Fruit fly (Drosophila melanogaster) S2 (cell line): ENCODE data around the gene CG2059.
A peak's percentile ranks its signal among the peaks of the same experiment; 100 is the strongest.

Experiments used
- CG8478 ChIP-seq: fragments of >200 bp; optimal IDR thresholded peaks from 2 replicates; lab custom pipeline; 2018
- CTCF ChIP-seq, 2 experiments: fragments of >200 bp; optimal IDR thresholded peaks; 2 replicates each; lab custom pipeline; 2018

The CG2059 gene

dm6 chrX:7285995-7286985 lies at the start of gene CG2059:
Gene CG2059 (plus strand): TSS chrX:7286358.
- TF ChIP-seq CG8478 (lab: Kevin White, UChicago) (no peak), CTCF (optimal IDR thresholded peaks at IDR 0.05; lab: Kevin White, UChicago) (peak; percentile 68 to 71)

DNA sequence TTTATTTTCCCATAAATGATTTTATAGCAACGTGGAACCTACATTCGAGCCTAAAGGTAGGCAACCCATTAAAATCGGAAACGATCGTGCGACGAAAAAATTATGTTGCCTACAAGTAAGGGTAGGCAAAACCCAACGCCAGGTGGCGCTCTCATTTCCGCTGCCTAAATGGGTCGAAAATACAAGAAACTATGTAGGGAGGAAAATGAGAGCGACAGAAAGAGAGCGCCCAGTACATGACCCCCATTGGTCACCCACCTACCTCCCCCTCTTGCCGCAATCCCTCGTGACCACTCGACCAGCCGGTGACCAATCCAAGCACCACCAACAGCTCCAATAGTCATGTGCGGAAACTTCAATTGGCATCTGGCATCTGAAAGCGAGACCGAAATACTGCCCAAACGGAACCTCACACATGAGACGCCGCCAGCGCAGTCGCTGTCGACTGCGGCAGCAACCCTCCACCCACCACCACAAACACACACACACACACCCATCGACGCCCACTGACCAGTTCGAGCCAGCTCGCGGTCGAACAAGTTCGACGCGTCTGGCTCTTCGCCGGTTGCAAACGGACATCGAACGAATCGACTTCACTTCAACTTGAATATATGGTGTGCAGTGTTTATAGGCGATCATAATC lies 44.1 kb upstream of the CG2059 start:
- TF ChIP-seq CG8478 (lab: Kevin White, UChicago) (no peak), CTCF (optimal IDR thresholded peaks at IDR 0.05; lab: Kevin White, UChicago) (peak; percentile 97 to 99)

DNA sequence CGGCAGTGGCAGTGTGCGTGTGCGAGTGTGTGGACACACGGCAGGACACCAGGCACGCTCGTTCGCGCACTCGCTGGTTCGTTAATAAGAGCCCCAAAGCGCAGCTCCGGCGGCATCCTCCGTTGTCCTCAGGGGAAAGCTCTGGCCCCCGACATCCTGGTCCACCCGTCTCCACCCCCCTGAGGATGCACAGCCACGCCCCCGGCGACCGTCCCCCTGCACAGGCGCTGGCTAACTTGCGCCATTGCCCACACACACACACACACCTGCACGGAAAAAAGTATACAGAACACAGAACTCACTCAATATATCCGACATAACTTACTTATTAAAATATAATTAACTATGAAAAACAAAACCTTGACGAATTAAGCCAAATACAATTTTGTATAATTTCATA lies 40.1 kb upstream of the CG2059 start:
- TF ChIP-seq CG8478 (lab: Kevin White, UChicago) (no peak), CTCF (optimal IDR thresholded peaks at IDR 0.05; lab: Kevin White, UChicago) (no peak)

- TF ChIP-seq CG8478 (lab: Kevin White, UChicago), result no peak
- no peak for TF ChIP-seq CTCF (optimal IDR thresholded peaks at IDR 0.05; lab: Kevin White, UChicago)
These were observed 33.7 kb upstream of the CG2059 start for dm6 chrX:7252468-7252867.

DNA sequence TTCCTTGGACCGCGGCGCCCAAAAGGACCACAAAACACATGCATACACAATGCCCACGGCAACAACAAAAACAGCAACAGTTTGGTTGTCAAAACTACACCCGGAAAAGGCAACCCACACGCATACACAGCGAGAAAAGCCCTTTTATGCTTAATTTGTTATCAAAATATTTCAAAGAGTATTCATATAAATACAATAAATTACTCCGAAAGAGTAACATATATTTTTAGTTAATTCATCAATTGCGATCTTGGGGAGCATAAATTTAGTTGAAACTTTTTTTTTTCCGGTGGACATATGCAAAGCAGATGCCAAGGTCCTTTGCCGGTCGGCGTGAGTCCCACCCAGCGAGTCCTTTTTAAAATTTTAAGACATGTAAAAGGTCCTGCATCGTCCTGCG lies 31.0 kb upstream of the CG2059 start:
- TF ChIP-seq CTCF (optimal IDR thresholded peaks at IDR 0.05; lab: Kevin White, UChicago) (no peak), CG8478 (lab: Kevin White, UChicago) (no peak)

dm6 chrX:7266604-7267003 lies 19.6 kb upstream of the CG2059 start, which contains the start of gene CG1958:
Gene CG1958 (plus strand): TSS chrX:7266904.
- TF ChIP-seq CG8478 (lab: Kevin White, UChicago) (no peak), CTCF (optimal IDR thresholded peaks at IDR 0.05; lab: Kevin White, UChicago) (no peak)

dm6 chrX:7271376-7272015 lies 14.7 kb upstream of the CG2059 start:
- TF ChIP-seq CG8478 (lab: Kevin White, UChicago), result no peak
- no peak for TF ChIP-seq CTCF (optimal IDR thresholded peaks at IDR 0.05; lab: Kevin White, UChicago)

DNA sequence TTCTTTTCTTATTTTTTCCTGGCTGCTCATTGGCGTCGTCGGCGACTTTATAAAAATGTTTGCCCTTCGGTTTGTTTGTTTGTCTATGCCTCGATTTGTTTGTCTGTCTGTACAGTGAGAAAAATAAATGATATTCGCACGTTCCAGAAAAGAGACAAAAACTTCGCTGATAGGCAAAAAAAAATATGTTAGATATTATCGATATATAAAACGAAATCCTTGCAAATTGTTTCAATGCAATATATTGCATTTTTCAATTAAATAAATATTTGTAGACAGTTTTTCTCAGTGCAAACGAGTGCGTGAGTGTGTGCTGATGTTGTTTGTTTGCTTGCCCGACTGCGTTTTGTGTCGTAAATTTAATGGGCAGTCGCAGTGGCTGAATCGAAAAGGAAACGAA lies 9.1 kb upstream of the CG2059 start:
- TF ChIP-seq CTCF (optimal IDR thresholded peaks at IDR 0.05; lab: Kevin White, UChicago), result no peak
- no peak for TF ChIP-seq CG8478 (lab: Kevin White, UChicago)

DNA sequence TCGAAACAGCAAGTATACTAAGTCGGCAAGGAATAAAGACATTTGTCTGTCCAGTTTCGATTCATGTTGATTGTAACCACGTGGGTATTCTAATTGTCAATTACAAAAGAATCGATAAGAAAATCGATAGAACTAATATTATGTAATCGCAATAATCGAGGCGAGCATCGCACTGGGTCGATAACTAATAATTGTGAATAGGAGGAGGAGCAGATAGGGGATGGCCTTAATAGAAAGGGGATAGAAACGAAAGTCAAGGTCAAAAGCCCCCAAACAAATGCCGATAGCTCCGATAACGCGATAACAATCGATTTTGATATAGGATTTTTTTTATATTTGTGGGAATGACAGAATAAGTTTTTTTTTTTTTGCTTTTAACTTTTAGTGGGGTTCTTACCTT lies 1.2 kb upstream of the CG2059 start:
- no peak for TF ChIP-seq CTCF (optimal IDR thresholded peaks at IDR 0.05; lab: Kevin White, UChicago)
- no peak for TF ChIP-seq CG8478 (lab: Kevin White, UChicago)

DNA sequence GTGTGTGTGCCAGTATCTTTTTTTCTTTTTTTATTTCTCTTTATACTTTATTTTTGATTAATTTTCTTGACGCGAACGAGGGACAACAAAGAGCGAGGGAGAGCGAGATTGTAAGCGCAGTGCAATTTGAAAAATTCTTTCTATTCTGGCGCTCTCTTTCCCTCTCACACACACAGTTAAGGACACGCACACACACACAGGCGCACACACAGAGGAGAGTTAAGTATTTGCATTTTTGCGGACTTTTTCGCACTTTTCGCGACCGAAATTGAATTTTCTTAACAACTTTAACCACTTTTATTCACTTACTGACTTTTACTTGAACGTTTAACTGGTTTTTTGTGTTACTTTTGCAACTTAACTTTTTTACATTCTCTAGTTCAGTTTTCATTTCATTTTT lies 748 bp upstream of the CG2059 start:
- TF ChIP-seq CTCF (optimal IDR thresholded peaks at IDR 0.05; lab: Kevin White, UChicago) (no peak), CG8478 (lab: Kevin White, UChicago) (no peak)

DNA sequence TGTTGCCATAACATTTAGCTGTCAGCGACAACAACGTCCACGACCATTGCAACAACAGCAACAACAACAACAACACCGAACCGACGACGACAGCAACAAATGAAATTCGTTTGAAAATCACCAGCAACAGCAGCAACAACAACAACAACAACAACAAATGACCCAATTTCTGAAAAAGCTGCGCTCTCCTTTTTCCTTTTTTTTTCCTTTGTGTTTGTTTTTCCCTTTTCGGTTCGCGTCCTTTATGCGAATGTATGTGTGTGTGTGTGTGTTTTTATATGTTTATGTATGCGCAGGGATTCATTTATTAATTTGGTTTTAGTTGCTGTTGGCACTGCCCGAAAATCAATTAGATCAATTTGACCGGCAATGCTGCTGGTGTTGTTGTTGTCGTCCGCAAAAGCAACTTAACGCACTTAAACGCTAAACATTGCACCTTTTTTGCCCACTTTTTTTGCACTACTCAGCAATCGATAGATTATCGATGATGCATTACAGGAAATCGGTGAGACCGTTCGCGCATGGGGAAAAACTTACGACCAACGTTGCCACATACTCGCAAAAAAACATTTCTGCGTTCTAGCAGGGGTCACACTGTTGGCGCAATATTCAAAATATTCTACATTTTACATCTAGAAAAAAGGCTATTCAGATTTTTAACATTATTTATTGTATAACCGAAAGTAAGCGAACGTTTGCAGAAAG lies 4.8 kb downstream of the CG2059 start, which contains the start of gene unc-119:
TSS of gene unc-119 (minus strand) at position 488 of the 705 bp plus-strand sequence.
- TF ChIP-seq CTCF (optimal IDR thresholded peaks at IDR 0.05; lab: Kevin White, UChicago) (peak; percentile 42 to 60), CG8478 (lab: Kevin White, UChicago) (no peak)

- TF ChIP-seq CG8478 (lab: Kevin White, UChicago), result no peak
- TF ChIP-seq CTCF (optimal IDR thresholded peaks at IDR 0.05; lab: Kevin White, UChicago), result no peak
These were observed 5.8 kb downstream of the CG2059 start for dm6 chrX:7291850-7292499.

DNA sequence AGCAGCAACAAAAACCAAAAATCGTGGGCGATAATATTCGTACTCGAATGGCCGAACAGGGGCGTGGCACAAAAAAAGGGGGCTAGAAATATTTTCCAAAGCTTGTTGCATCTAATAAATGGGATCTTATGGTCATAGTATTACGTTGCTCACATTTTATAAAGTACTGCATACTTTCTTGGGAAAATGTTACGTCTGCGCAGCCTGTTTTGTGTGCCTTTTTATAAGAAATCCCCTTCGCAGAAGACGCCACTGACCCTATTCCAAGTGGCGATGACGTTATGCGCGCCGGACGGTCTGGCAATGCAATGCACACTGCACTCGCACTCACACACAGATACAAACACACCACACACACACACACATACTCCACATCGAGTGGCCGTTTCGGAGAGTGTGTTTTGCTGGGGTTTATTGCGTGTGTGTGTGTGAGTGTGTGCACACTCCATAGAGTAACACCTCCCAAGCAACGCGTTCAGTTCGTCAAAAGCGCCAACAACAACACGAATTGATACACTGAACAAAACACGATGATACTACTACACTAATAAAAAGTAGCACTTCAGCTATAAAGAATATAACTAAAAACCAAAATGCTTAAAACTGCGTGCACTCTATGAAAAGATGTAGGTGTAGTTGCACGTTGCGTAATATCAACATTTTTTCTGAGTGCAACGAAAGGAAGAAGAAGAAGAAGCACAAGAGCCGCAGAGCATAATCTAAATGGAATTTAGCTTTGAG lies 7.1 kb downstream of the CG2059 start:
- TF ChIP-seq CTCF (optimal IDR thresholded peaks at IDR 0.05; lab: Kevin White, UChicago) (no peak), CG8478 (lab: Kevin White, UChicago) (no peak)
